Fruit fly (Drosophila melanogaster) whole organism, wandering third instar larva: ENCODE measurements around the gene CG3919.
A peak's percentile ranks its signal among the peaks of the same experiment; 100 is the strongest.

ENCODE experiments used
- Abd-B ChIP-seq: fragments of >200 bp; optimal IDR thresholded peaks from 2 replicates; lab custom pipeline; 2017; ENCODE audit warnings: missing biosample characterization, missing genetic modification characterization
- CG32264 ChIP-seq: fragments of 200-800 bp; sonication (Bioruptor generic); optimal IDR thresholded peaks from 2 replicates; lab custom pipeline; 2016; ENCODE audit warnings: missing biosample characterization, missing genetic modification characterization
- CG9705 ChIP-seq: fragments of 200-800 bp; sonication (Bioruptor generic); optimal IDR thresholded peaks from 2 replicates; lab custom pipeline; 2018; ENCODE audit warnings: missing biosample characterization, mild to moderate bottlenecking, missing genetic modification characterization
- CrebA ChIP-seq: fragments of 200-800 bp; sonication (Bioruptor generic); optimal IDR thresholded peaks from 2 replicates; lab custom pipeline; 2016; ENCODE audit warnings: missing biosample characterization, mild to moderate bottlenecking, missing genetic modification characterization, borderline replicate concordance
- Dfd ChIP-seq: fragments of >200 bp; optimal IDR thresholded peaks from 2 replicates; lab custom pipeline; 2017; ENCODE audit warnings: missing biosample characterization, missing genetic modification characterization
- Dif ChIP-seq: fragments of 200-275, 200-300 bp; sonication (Bioruptor generic); optimal IDR thresholded peaks from 2 replicates; lab custom pipeline; 2018; ENCODE audit warnings: missing biosample characterization, missing genetic modification characterization; ENCODE audit not compliant: partially characterized antibody
- GATAd ChIP-seq: sonication (Bioruptor generic); optimal IDR thresholded peaks from 2 replicates; lab custom pipeline; 2016; ENCODE audit warnings: missing biosample characterization, missing genetic modification characterization
- HLH106 ChIP-seq: fragments of 200-800 bp; optimal IDR thresholded peaks from 3 replicates; lab custom pipeline; 2019; ENCODE audit warnings: missing biosample characterization, mild to moderate bottlenecking, missing genetic modification characterization, moderate library complexity
- Hnf4 ChIP-seq: fragments of 200-800 bp; sonication (Bioruptor generic); optimal IDR thresholded peaks from 2 replicates; lab custom pipeline; 2016; ENCODE audit warnings: missing biosample characterization, mild to moderate bottlenecking, missing genetic modification characterization
- Hr78 ChIP-seq: fragments of >200 bp; optimal IDR thresholded peaks from 2 replicates; lab custom pipeline; 2017; ENCODE audit warnings: missing biosample characterization, missing genetic modification characterization
- Hr83 ChIP-seq: fragments of 200-300 bp; sonication (Bioruptor generic); optimal IDR thresholded peaks from 2 replicates; lab custom pipeline; 2016; ENCODE audit warnings: missing biosample characterization, mild to moderate bottlenecking, missing genetic modification characterization, moderate library complexity; ENCODE audit not compliant: poor library complexity, severe bottlenecking
- Jra ChIP-seq: sonication (Bioruptor generic); optimal IDR thresholded peaks from 2 replicates; lab custom pipeline; 2016; ENCODE audit warnings: missing biosample characterization, missing genetic modification characterization
- Mio ChIP-seq: sonication (Bioruptor generic); optimal IDR thresholded peaks from 2 replicates; lab custom pipeline; 2016; ENCODE audit warnings: missing biosample characterization, missing genetic modification characterization
- Myc ChIP-seq: fragments of >200 bp; optimal IDR thresholded peaks from 2 replicates; lab custom pipeline; 2017
- N ChIP-seq: fragments of >200 bp; optimal IDR thresholded peaks from 2 replicates; lab custom pipeline; 2018; ENCODE audit warnings: missing biosample characterization, missing external identifiers, missing genetic modification characterization
- OdsH ChIP-seq: fragments of 200-800 bp; sonication (Bioruptor generic); optimal IDR thresholded peaks from 2 replicates; lab custom pipeline; 2016; ENCODE audit warnings: missing biosample characterization, mild to moderate bottlenecking, missing genetic modification characterization
- Rel ChIP-seq, 2 experiments: fragments of 200-800 bp; sonication (Bioruptor generic) in 1 of 2; optimal IDR thresholded peaks; 2 replicates in 1 of 2; 3 replicates in 1 of 2; lab custom pipeline; 2016 to 2019; ENCODE audit warnings: mild to moderate bottlenecking in 2 of 2, missing biosample characterization in 2 of 2, missing genetic modification characterization in 2 of 2, moderate library complexity in 1 of 2
- Sp1 ChIP-seq: fragments of 200-800 bp; sonication (Bioruptor generic); optimal IDR thresholded peaks from 3 replicates; lab custom pipeline; 2019; ENCODE audit warnings: missing biosample characterization, mild to moderate bottlenecking, missing genetic modification characterization, moderate library complexity
- Vsx2 ChIP-seq: fragments of 200-300, 225-300 bp; sonication (Bioruptor generic); optimal IDR thresholded peaks from 2 replicates; lab custom pipeline; 2018; ENCODE audit warnings: missing biosample characterization, missing genetic modification characterization; ENCODE audit not compliant: partially characterized antibody
- br ChIP-seq: fragments of 200-800 bp; sonication (Bioruptor generic); optimal IDR thresholded peaks from 2 replicates; lab custom pipeline; 2016; ENCODE audit warnings: missing biosample characterization, missing genetic modification characterization
- brk ChIP-seq: fragments of 200-800 bp; sonication (Bioruptor generic); optimal IDR thresholded peaks from 2 replicates; lab custom pipeline; 2016; ENCODE audit warnings: missing biosample characterization, mild to moderate bottlenecking, missing genetic modification characterization
- dl ChIP-seq, 2 experiments: fragments of 175-275, 200-275 bp in 1 of 2; fragments of 200-275 bp in 1 of 2; sonication (Bioruptor generic); optimal IDR thresholded peaks; lab custom pipeline; 2018; ENCODE audit warnings: mild to moderate bottlenecking in 2 of 2, missing biosample characterization in 2 of 2, missing genetic modification characterization in 2 of 2, moderate library complexity in 2 of 2; ENCODE audit not compliant: partially characterized antibody in 2 of 2, insufficient read depth in 1 of 2
- dmrt93B ChIP-seq: fragments of 200-800 bp; sonication (Bioruptor generic); optimal IDR thresholded peaks from 2 replicates; lab custom pipeline; 2018; ENCODE audit warnings: missing biosample characterization, mild to moderate bottlenecking, missing genetic modification characterization
- dsf ChIP-seq: sonication (Bioruptor generic); optimal IDR thresholded peaks from 2 replicates; lab custom pipeline; 2016; ENCODE audit warnings: missing biosample characterization, missing genetic modification characterization, borderline replicate concordance
- ey ChIP-seq: fragments of 200-800 bp; sonication (Bioruptor generic); optimal IDR thresholded peaks from 2 replicates; lab custom pipeline; 2016; ENCODE audit warnings: missing biosample characterization, missing genetic modification characterization
- foxo ChIP-seq, 2 experiments: fragments of 200-800 bp; sonication (Bioruptor generic); optimal IDR thresholded peaks; 2 replicates in 1 of 2; 3 replicates in 1 of 2; lab custom pipeline; 2016 to 2017; ENCODE audit warnings: missing biosample characterization in 2 of 2, missing genetic modification characterization in 2 of 2
- fru ChIP-seq: fragments of 200-800 bp; sonication (Bioruptor generic); optimal IDR thresholded peaks from 3 replicates; lab custom pipeline; 2016; ENCODE audit warnings: missing biosample characterization, mild to moderate bottlenecking, missing genetic modification characterization
- h ChIP-seq: fragments of 200-800 bp; sonication (Bioruptor generic); optimal IDR thresholded peaks from 3 replicates; lab custom pipeline; 2016; ENCODE audit warnings: missing biosample characterization, mild to moderate bottlenecking, missing genetic modification characterization
- jim ChIP-seq: fragments of 175-275, 200-325 bp; sonication (Bioruptor generic); optimal IDR thresholded peaks from 2 replicates; lab custom pipeline; 2016; ENCODE audit warnings: missing biosample characterization, mild to moderate bottlenecking, missing genetic modification characterization
- lola ChIP-seq: fragments of >200 bp; optimal IDR thresholded peaks from 2 replicates; lab custom pipeline; 2017; ENCODE audit warnings: missing biosample characterization, missing genetic modification characterization
- pan ChIP-seq: fragments of >200 bp; optimal IDR thresholded peaks from 2 replicates; lab custom pipeline; 2017
- psq ChIP-seq: fragments of 200-800 bp; sonication (Bioruptor generic); optimal IDR thresholded peaks from 3 replicates; lab custom pipeline; 2017; ENCODE audit warnings: missing biosample characterization, mild to moderate bottlenecking, missing genetic modification characterization, moderate library complexity
- rgr ChIP-seq: fragments of 200-800 bp; sonication (Bioruptor generic); optimal IDR thresholded peaks from 3 replicates; lab custom pipeline; 2016; ENCODE audit warnings: missing biosample characterization, mild to moderate bottlenecking, missing genetic modification characterization
- sage ChIP-seq: fragments of 200-800 bp; sonication (Bioruptor generic); optimal IDR thresholded peaks from 2 replicates; lab custom pipeline; 2016; ENCODE audit warnings: missing biosample characterization, mild to moderate bottlenecking, missing genetic modification characterization
- sv ChIP-seq: fragments of 200-800 bp; sonication (Bioruptor generic); optimal IDR thresholded peaks from 3 replicates; lab custom pipeline; 2016; ENCODE audit warnings: missing biosample characterization, missing genetic modification characterization
- tai ChIP-seq: sonication (Bioruptor generic); optimal IDR thresholded peaks from 2 replicates; lab custom pipeline; 2016; ENCODE audit warnings: missing biosample characterization, missing genetic modification characterization
- usp ChIP-seq: fragments of >200 bp; optimal IDR thresholded peaks from 2 replicates; lab custom pipeline; 2017; ENCODE audit warnings: missing biosample characterization, missing genetic modification characterization
- woc ChIP-seq: sonication (Bioruptor generic); optimal IDR thresholded peaks from 2 replicates; lab custom pipeline; 2016; ENCODE audit warnings: missing biosample characterization, mild to moderate bottlenecking, missing genetic modification characterization

Gene CG3919

dm6 chr3L:14381523-14381922, 28.9 kb upstream of the CG3919 start, which contains the start of gene CG43120:
Gene CG43120 (plus strand): TSS chr3L:14381913.
- TF ChIP-seq woc (no peak), dsf (GFP tag; lab: Kevin White, UChicago) (no peak), pan (lab: Kevin White, UChicago) (no peak), CG32264 (GFP tag; lab: Kevin White, UChicago) (no peak), sage (GFP tag; lab: Kevin White, UChicago) (no peak), lola (no peak), Vsx2 (GFP tag; lab: Kevin White, UChicago) (no peak), br (GFP tag; lab: Kevin White, UChicago) (no peak), Hr83 (no peak), Mio (GFP tag; lab: Kevin White, UChicago) (no peak), CrebA (GFP tag; lab: Kevin White, UChicago) (no peak), Dfd (no peak), foxo (GFP tag; optimal IDR thresholded peaks at IDR 0.05; lab: Kevin White, UChicago) (peak in 1 of 2 experiments; percentile 36), Abd-B (GFP tag; lab: Kevin White, UChicago) (no peak), GATAd (no peak), h (GFP tag; lab: Kevin White, UChicago) (peak; percentile 57), Jra (GFP tag; lab: Kevin White, UChicago) (no peak), N (GFP tag; lab: Kevin White, UChicago) (no peak), fru (peak; percentile 60), sv (GFP tag; lab: Kevin White, UChicago) (no peak), brk (GFP tag; lab: Kevin White, UChicago) (no peak), Sp1 (GFP tag; lab: Kevin White, UChicago) (peak; percentile 57), ey (GFP tag; lab: Kevin White, UChicago) (peak; percentile 33), OdsH (GFP tag; lab: Kevin White, UChicago) (peak; percentile 50), Hnf4 (no peak), Rel (GFP tag; optimal IDR thresholded peaks at IDR 0.05; lab: Kevin White, UChicago) (no peak), Rel (tag; optimal IDR thresholded peaks at IDR 0.05; lab: Kevin White, UChicago) (no peak), HLH106 (tag; lab: Kevin White, UChicago) (peak; percentile 51), Hr78 (GFP tag; lab: Kevin White, UChicago) (no peak), Myc (lab: Kevin White, UChicago) (no peak), rgr (peak; percentile 43), Dif (no peak), tai (no peak), dmrt93B (peak; percentile 30), CG9705 (no peak), dl (GFP tag; optimal IDR thresholded peaks at IDR 0.05; lab: Kevin White, UChicago; ENCODE audit: insufficient read depth in 1 of 2, partially characterized antibody in 2 of 2) (no peak), jim (no peak), usp (GFP tag; lab: Kevin White, UChicago) (no peak), psq (GFP tag; lab: Kevin White, UChicago) (peak; percentile 32)

- no peak for TF ChIP-seq Rel (GFP tag; optimal IDR thresholded peaks at IDR 0.05; lab: Kevin White, UChicago)
- no peak for TF ChIP-seq Rel (tag; optimal IDR thresholded peaks at IDR 0.05; lab: Kevin White, UChicago)
- TF ChIP-seq HLH106 (tag; lab: Kevin White, UChicago) = no peak
- no peak for TF ChIP-seq Myc (lab: Kevin White, UChicago)
- TF ChIP-seq CG32264 (GFP tag; lab: Kevin White, UChicago) = no peak
- no peak for TF ChIP-seq h (GFP tag; lab: Kevin White, UChicago)
- no peak for TF ChIP-seq N (GFP tag; lab: Kevin White, UChicago)
- TF ChIP-seq Dif = no peak
- no peak for TF ChIP-seq usp (GFP tag; lab: Kevin White, UChicago)
- TF ChIP-seq brk (GFP tag; lab: Kevin White, UChicago) = no peak
- no peak for TF ChIP-seq jim
- no peak for TF ChIP-seq rgr
- no peak for TF ChIP-seq Hnf4
- no peak for TF ChIP-seq Dfd
- TF ChIP-seq GATAd = no peak
- no peak for TF ChIP-seq Jra (GFP tag; lab: Kevin White, UChicago)
Measured at dm6 chr3L:14389242-14389641, 21.2 kb upstream of the CG3919 start.
